Worm (Caenorhabditis elegans) whole organism, L2 larva: Measurements from ENCODE around the gene C02B8.1.

Source experiments
- C34F6.9 ChIP-seq: fragments of 150-350 bp; optimal IDR thresholded peaks from 2 replicates; lab custom pipeline; 2014; ENCODE audit warnings: missing biosample characterization, missing genetic modification characterization
- F13H6.1 ChIP-seq: sonication (generic microtip); optimal IDR thresholded peaks from 2 replicates; lab custom pipeline; 2016; ENCODE audit warnings: missing genetic modification characterization, missing compliant biosample characterization
- Y55F3AM.14 ChIP-seq: fragments of 200-800 bp; sonication (Bioruptor generic); optimal IDR thresholded peaks from 2 replicates; lab custom pipeline; 2018; ENCODE audit warnings: mild to moderate bottlenecking, missing genetic modification characterization, missing compliant biosample characterization
- ZK546.5 ChIP-seq: sonication (generic microtip); optimal IDR thresholded peaks from 2 replicates; lab custom pipeline; 2017; ENCODE audit warnings: missing biosample characterization, missing genetic modification characterization
- aly-2 ChIP-seq: fragments of 150-350 bp; optimal IDR thresholded peaks from 2 replicates; lab custom pipeline; 2014; ENCODE audit warnings: missing biosample characterization, missing genetic modification characterization
- blmp-1 ChIP-seq: sonication (generic microtip); optimal IDR thresholded peaks from 2 replicates; lab custom pipeline; 2017; ENCODE audit warnings: missing genetic modification characterization, mild to moderate bottlenecking, missing compliant biosample characterization, antibody characterized with exemption, moderate library complexity; ENCODE audit not compliant: insufficient read depth
- ceh-16 ChIP-seq: fragments of 150-350 bp; optimal IDR thresholded peaks from 2 replicates; lab custom pipeline; 2014; ENCODE audit warnings: missing biosample characterization, missing genetic modification characterization
- crh-2 ChIP-seq: sonication (generic microtip); optimal IDR thresholded peaks from 2 replicates; lab custom pipeline; 2017; ENCODE audit warnings: missing biosample characterization, missing genetic modification characterization
- dmd-4 ChIP-seq: sonication (generic microtip); optimal IDR thresholded peaks from 2 replicates; lab custom pipeline; 2017; ENCODE audit warnings: missing biosample characterization, missing genetic modification characterization
- egl-27 ChIP-seq: sonication (generic microtip); optimal IDR thresholded peaks from 3 replicates; lab custom pipeline; 2017; ENCODE audit warnings: missing biosample characterization, missing genetic modification reagents, missing genetic modification characterization
- elt-1 ChIP-seq: fragments of 150-350 bp; optimal IDR thresholded peaks from 2 replicates; lab custom pipeline; 2014; ENCODE audit warnings: missing biosample characterization, missing genetic modification characterization
- fos-1 ChIP-seq: fragments of 150-350 bp; optimal IDR thresholded peaks from 2 replicates; lab custom pipeline; 2014; ENCODE audit warnings: missing biosample characterization, missing genetic modification characterization
- gmeb-1 ChIP-seq: fragments of 150-350 bp; optimal IDR thresholded peaks from 2 replicates; lab custom pipeline; 2014; ENCODE audit warnings: missing biosample characterization, missing genetic modification characterization
- lin-11 ChIP-seq: fragments of 150-350 bp; sonication (generic microtip); optimal IDR thresholded peaks from 2 replicates; lab custom pipeline; 2014; ENCODE audit warnings: missing biosample characterization, missing genetic modification characterization, inconsistent platforms, mixed read lengths
- lin-39 ChIP-seq: fragments of 150-350 bp; optimal IDR thresholded peaks from 2 replicates; lab custom pipeline; 2014; ENCODE audit warnings: missing biosample characterization, missing genetic modification reagents, missing genetic modification characterization
- lsy-2 ChIP-seq, 2 experiments: fragments of 150-350 bp in 1 of 2; sonication (generic microtip) in 1 of 2; optimal IDR thresholded peaks; 2 replicates each; lab custom pipeline; 2014 to 2017; ENCODE audit warnings: missing biosample characterization in 2 of 2, missing genetic modification characterization in 2 of 2
- mab-5 ChIP-seq: fragments of 150-350 bp; optimal IDR thresholded peaks from 2 replicates; lab custom pipeline; 2014; ENCODE audit warnings: missing biosample characterization, missing genetic modification characterization
- mbf-1 ChIP-seq: sonication (generic microtip); optimal IDR thresholded peaks from 2 replicates; lab custom pipeline; 2017; ENCODE audit warnings: missing biosample characterization, missing genetic modification characterization
- mdl-1 ChIP-seq, 2 experiments: fragments of 150-350 bp in 1 of 2; sonication (generic microtip) in 1 of 2; optimal IDR thresholded peaks; 2 replicates each; lab custom pipeline; 2017; ENCODE audit warnings: missing biosample characterization in 2 of 2, missing genetic modification characterization in 2 of 2
- nhr-10 ChIP-seq: sonication (generic microtip); optimal IDR thresholded peaks from 2 replicates; lab custom pipeline; 2017; ENCODE audit warnings: missing biosample characterization, missing genetic modification characterization
- nhr-12 ChIP-seq: fragments of 150-350 bp; optimal IDR thresholded peaks from 2 replicates; lab custom pipeline; 2014; ENCODE audit warnings: missing biosample characterization, missing genetic modification characterization
- nhr-129 ChIP-seq: fragments of 150-350 bp; optimal IDR thresholded peaks from 2 replicates; lab custom pipeline; 2014; ENCODE audit warnings: missing biosample characterization, missing genetic modification characterization
- nhr-21 ChIP-seq: fragments of 150-350 bp; optimal IDR thresholded peaks from 2 replicates; lab custom pipeline; 2014; ENCODE audit warnings: missing biosample characterization, missing genetic modification characterization
- nhr-23 ChIP-seq: fragments of 150-350 bp; optimal IDR thresholded peaks from 2 replicates; lab custom pipeline; 2014; ENCODE audit warnings: missing biosample characterization, missing genetic modification reagents, missing genetic modification characterization
- nhr-237 ChIP-seq: fragments of 150-350 bp; optimal IDR thresholded peaks from 2 replicates; lab custom pipeline; 2014; ENCODE audit warnings: missing biosample characterization, missing genetic modification characterization
- nhr-6 ChIP-seq: fragments of 150-350 bp; optimal IDR thresholded peaks from 2 replicates; lab custom pipeline; 2014; ENCODE audit warnings: missing biosample characterization, missing genetic modification characterization
- peb-1 ChIP-seq: fragments of 150-350 bp; optimal IDR thresholded peaks from 2 replicates; lab custom pipeline; 2014; ENCODE audit warnings: missing biosample characterization, missing genetic modification characterization
- skn-1 ChIP-seq: sonication (generic microtip); optimal IDR thresholded peaks from 2 replicates; lab custom pipeline; 2017; ENCODE audit warnings: missing biosample characterization, missing genetic modification characterization
- sma-3 ChIP-seq: sonication (generic microtip); optimal IDR thresholded peaks from 2 replicates; lab custom pipeline; 2016; ENCODE audit warnings: missing genetic modification reagents, missing genetic modification characterization, missing compliant biosample characterization
- sma-9 ChIP-seq, 2 experiments: fragments of 150-350 bp in 1 of 2; sonication (generic microtip) in 1 of 2; optimal IDR thresholded peaks; 2 replicates each; lab custom pipeline; 2014 to 2016; ENCODE audit warnings: missing genetic modification characterization in 2 of 2, mild to moderate bottlenecking in 1 of 2, missing biosample characterization in 1 of 2, missing compliant biosample characterization in 1 of 2, missing genetic modification reagents in 1 of 2, moderate library complexity in 1 of 2
- snpc-4 ChIP-seq: fragments of 150-350 bp; optimal IDR thresholded peaks from 2 replicates; lab custom pipeline; 2014; ENCODE audit warnings: missing biosample characterization, missing genetic modification characterization
- unc-39 ChIP-seq: fragments of 150-350 bp; optimal IDR thresholded peaks from 2 replicates; lab custom pipeline; 2014; ENCODE audit warnings: missing biosample characterization, missing genetic modification characterization
- unc-55 ChIP-seq: fragments of 150-350 bp; sonication (generic microtip); optimal IDR thresholded peaks from 3 replicates; lab custom pipeline; 2014; ENCODE audit warnings: missing biosample characterization, missing genetic modification reagents, missing genetic modification characterization
- unc-62 ChIP-seq: fragments of 150-350 bp; optimal IDR thresholded peaks from 2 replicates; lab custom pipeline; 2014; ENCODE audit warnings: missing biosample characterization, missing genetic modification reagents, missing genetic modification characterization
- zag-1 ChIP-seq: fragments of 150-350 bp; optimal IDR thresholded peaks from 2 replicates; lab custom pipeline; 2014; ENCODE audit warnings: missing biosample characterization, missing genetic modification characterization
- ztf-1 ChIP-seq: fragments of 200-800 bp; sonication (Bioruptor generic); conservative IDR thresholded peaks from 2 replicates; pipeline ENCODE4 v1.3.6; 2022; ENCODE audit warnings: missing genetic modification characterization, missing compliant biosample characterization
- ztf-4 ChIP-seq: fragments of 150-350 bp; optimal IDR thresholded peaks from 2 replicates; lab custom pipeline; 2014; ENCODE audit warnings: missing biosample characterization, missing genetic modification characterization

The C02B8.1 gene

DNA sequence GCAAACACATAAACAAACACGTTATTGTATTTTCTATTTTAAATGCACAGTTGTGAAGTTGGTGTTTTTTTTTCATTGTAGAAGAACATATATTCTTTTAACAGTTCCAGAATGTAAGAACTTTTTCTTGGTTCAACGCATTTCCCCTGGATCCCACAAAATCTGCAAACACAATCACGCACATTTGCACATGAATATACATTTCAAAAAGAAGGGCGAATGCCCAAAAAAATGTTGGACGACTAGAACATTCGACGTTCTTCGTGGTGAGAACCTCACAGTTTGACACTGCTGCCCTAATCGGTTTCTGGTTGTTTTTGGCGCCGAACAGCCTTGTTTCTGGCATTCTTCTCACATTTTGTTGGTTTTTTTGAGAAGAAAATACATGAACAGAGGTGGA lies 38.0 kb upstream of the C02B8.1 start:
- no peak for TF ChIP-seq F13H6.1 (tag; lab: Kevin White, UChicago)
- TF ChIP-seq nhr-12 (tag; lab: Kevin White, UChicago): no peak
- peak; percentile 7 for TF ChIP-seq sma-9 (GFP tag; optimal IDR thresholded peaks at IDR 0.05; lab: Kevin White, UChicago)
- TF ChIP-seq sma-9 (tag; optimal IDR thresholded peaks at IDR 0.05; lab: Kevin White, UChicago): no peak
- no peak for TF ChIP-seq elt-1 (tag; lab: Kevin White, UChicago)
- peak; percentile 51 for TF ChIP-seq nhr-129 (tag; lab: Kevin White, UChicago)
- TF ChIP-seq C34F6.9 (tag; lab: Kevin White, UChicago): peak; percentile 74
- TF ChIP-seq crh-2 (tag; lab: Kevin White, UChicago): peak; percentile 35
- TF ChIP-seq unc-55 (GFP tag; lab: Kevin White, UChicago): peak; percentile 69
- peak; percentile 33 for TF ChIP-seq gmeb-1 (tag; lab: Kevin White, UChicago)

DNA sequence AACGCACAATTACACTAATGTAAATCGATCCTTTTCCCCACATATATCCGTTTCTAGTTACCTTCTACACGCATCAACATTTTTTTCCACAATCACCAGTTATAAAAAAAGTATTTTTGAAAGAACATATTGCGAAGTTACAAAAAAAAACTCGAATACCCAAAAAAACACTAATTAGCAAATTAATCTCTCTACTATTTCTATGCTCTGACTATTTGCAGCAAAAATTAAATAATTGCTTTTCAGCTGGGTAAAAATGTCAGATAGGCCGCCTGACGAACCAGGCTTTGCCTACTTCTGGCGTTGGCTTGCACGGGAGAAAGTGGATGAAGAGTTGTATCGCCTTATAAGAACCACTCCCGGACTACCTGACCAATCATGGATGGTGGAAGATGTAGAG lies 37.3 kb upstream of the C02B8.1 start, which contains the start of gene K07E3.1:
TSS of gene K07E3.1 (plus strand) at position 247 of the 400 bp plus-strand sequence.
- TF ChIP-seq nhr-6 (tag; lab: Kevin White, UChicago): no peak
- no peak for TF ChIP-seq ceh-16 (tag; lab: Kevin White, UChicago)
- no peak for TF ChIP-seq zag-1 (tag; lab: Kevin White, UChicago)
- TF ChIP-seq F13H6.1 (tag; lab: Kevin White, UChicago): no peak
- TF ChIP-seq nhr-12 (tag; lab: Kevin White, UChicago): no peak
- no peak for TF ChIP-seq unc-62 (GFP tag; lab: Kevin White, UChicago)
- no peak for TF ChIP-seq nhr-23 (tag; lab: Kevin White, UChicago)
- TF ChIP-seq ztf-4 (tag; lab: Kevin White, UChicago): no peak
- TF ChIP-seq C34F6.9 (tag; lab: Kevin White, UChicago): no peak
- TF ChIP-seq nhr-129 (tag; lab: Kevin White, UChicago): no peak
- TF ChIP-seq dmd-4 (tag; lab: Kevin White, UChicago): no peak
- TF ChIP-seq blmp-1 (tag; lab: Kevin White, UChicago): no peak
- no peak for TF ChIP-seq unc-39
- no peak for TF ChIP-seq peb-1 (tag; lab: Kevin White, UChicago)
- no peak for TF ChIP-seq lin-39 (tag; lab: Kevin White, UChicago)
- TF ChIP-seq, all 48 proteins: peak for 0

DNA sequence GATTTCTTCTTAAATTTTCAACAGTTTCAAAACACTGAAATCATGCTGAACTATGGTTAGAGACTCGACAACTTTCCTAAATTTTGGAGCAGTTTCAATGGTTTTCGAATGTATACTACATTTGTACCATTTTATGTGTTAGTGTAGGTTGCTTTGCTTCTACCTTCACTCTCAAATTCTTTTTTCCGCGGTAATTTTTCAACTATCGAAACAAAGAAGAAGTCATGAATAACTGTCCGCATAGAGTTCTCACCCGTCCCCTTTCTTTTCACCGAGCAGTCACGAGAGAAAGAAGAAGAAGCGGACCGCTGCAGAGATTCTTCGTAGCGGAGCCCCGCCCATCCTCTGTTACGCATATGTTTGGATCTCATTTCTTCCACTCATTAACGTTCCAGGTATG lies 31.3 kb upstream of the C02B8.1 start, which contains the start of gene hlh-8:
TSS of gene hlh-8 (plus strand) at position 301 of the 400 bp plus-strand sequence.
- no peak for TF ChIP-seq mdl-1 (tag; optimal IDR thresholded peaks at IDR 0.05; lab: Kevin White, UChicago)
- no peak for TF ChIP-seq egl-27 (tag; lab: Kevin White, UChicago)
- no peak for TF ChIP-seq ZK546.5
- TF ChIP-seq blmp-1 (tag; lab: Kevin White, UChicago): no peak
- TF ChIP-seq aly-2 (tag; lab: Kevin White, UChicago): no peak
- TF ChIP-seq lin-11 (tag; lab: Kevin White, UChicago): no peak
- no peak for TF ChIP-seq mab-5 (tag; lab: Kevin White, UChicago)
- TF ChIP-seq ztf-4 (tag; lab: Kevin White, UChicago): no peak
- no peak for TF ChIP-seq lsy-2 (tag; optimal IDR thresholded peaks at IDR 0.05; lab: Kevin White, UChicago)
- no peak for TF ChIP-seq nhr-237 (tag; lab: Kevin White, UChicago)
- TF ChIP-seq nhr-10 (tag; lab: Kevin White, UChicago): no peak
- TF ChIP-seq Y55F3AM.14: no peak
- TF ChIP-seq sma-3 (GFP tag; lab: Kevin White, UChicago): no peak
- no peak for TF ChIP-seq nhr-12 (tag; lab: Kevin White, UChicago)

DNA sequence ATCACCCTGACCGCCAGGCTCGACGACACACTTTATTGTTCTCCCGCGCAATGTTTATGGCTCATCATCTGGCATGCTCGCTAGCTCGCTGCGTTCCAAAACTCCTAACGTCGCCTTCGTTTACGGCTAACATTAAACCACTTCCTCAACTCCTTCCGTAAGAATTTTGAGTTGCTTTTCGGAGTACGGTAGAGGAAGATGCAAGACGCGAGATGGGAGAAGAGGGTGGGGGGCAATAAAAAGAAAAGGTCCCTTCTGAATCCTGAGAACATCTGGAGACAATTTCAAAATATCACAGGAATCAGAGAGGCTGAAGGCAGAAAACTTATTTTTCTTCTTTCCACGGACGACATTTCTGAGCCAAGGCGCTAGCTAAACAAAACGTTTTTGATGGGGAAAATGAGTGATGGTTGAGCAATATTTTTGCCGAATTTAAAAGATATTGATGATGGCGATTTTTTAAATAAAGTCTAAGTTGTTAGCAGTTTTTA lies 29.6 kb upstream of the C02B8.1 start:
- TF ChIP-seq unc-55 (GFP tag; lab: Kevin White, UChicago) (no peak), unc-39 (no peak), mbf-1 (tag; lab: Kevin White, UChicago) (no peak), ztf-4 (tag; lab: Kevin White, UChicago) (no peak), mab-5 (tag; lab: Kevin White, UChicago) (no peak), fos-1 (tag; lab: Kevin White, UChicago) (no peak), sma-3 (GFP tag; lab: Kevin White, UChicago) (no peak), snpc-4 (tag; lab: Kevin White, UChicago) (no peak), skn-1 (tag; lab: Kevin White, UChicago) (no peak), C34F6.9 (tag; lab: Kevin White, UChicago) (no peak), nhr-21 (tag; lab: Kevin White, UChicago) (no peak), ztf-1 (GFP tag; lab: Robert Waterston, UW) (no peak), lin-39 (tag; lab: Kevin White, UChicago) (no peak), Y55F3AM.14 (no peak), elt-1 (tag; lab: Kevin White, UChicago) (no peak), mdl-1 (tag; optimal IDR thresholded peaks at IDR 0.05; lab: Kevin White, UChicago) (no peak)
